Fruit fly (Drosophila melanogaster) S2 (cell line): ENCODE data around the gene CG7326.

Experiments used
- CG8478 ChIP-seq: fragments of >200 bp; optimal IDR thresholded peaks from 2 replicates; lab custom pipeline; 2018
- CTCF ChIP-seq, 2 experiments: fragments of >200 bp; optimal IDR thresholded peaks; 2 replicates each; lab custom pipeline; 2018

DNA sequence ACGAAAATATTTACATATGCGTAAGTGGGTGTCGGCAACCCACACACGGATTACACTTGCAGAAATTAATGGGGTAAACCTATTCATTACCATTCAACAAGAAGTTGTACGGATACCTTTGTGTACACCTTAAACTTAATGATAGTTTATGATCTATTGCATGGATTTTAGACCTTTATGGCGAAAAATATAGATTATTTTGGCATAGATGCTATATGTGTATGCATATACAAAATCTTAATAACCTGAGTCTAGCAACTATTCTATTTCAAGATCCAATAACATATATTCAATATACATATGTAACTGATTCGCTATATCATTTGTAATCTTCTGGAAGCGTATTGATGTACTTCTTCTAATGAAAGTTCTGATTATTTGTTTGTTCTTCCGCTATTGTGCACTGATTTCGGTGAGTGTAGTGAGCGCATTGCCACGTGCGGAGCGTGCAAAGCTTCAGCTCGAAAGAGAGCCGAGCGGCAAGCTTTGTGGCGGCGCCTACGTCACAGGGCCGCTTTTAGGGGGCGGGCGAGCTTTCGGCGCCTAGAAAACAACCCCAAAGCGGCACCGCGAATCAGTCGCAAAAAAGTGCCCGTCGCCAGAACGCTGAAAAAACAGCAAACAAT, 36.4 kb upstream of the CG7326 start, which contains the start of gene CG7378:
- TF ChIP-seq CTCF (optimal IDR thresholded peaks at IDR 0.05; lab: Kevin White, UChicago) = no peak
- TF ChIP-seq CG8478 (lab: Kevin White, UChicago) = no peak
